Worm (Caenorhabditis elegans) whole organism, L4 larva: ENCODE measurements around the gene vab-19.

Experiments
- D1046.2 ChIP-seq: fragments of 200-800 bp; sonication (Bioruptor generic); IDR thresholded peaks from 2 replicates; pipeline ENCODE4 v1.3.6; 2022; ENCODE audit warnings: missing genetic modification characterization, missing compliant biosample characterization
- F10B5.3 ChIP-seq: sonication (generic microtip); optimal IDR thresholded peaks from 2 replicates; lab custom pipeline; 2016; ENCODE audit warnings: mild to moderate bottlenecking, missing genetic modification characterization, missing compliant biosample characterization
- F26F4.8 ChIP-seq: fragments of 200-800 bp; sonication (Bioruptor generic); conservative IDR thresholded peaks from 2 replicates; pipeline ENCODE4 v1.3.6; 2022; ENCODE audit warnings: missing genetic modification characterization, missing compliant biosample characterization
- F44E2.7 ChIP-seq: fragments of 200-800 bp; sonication (Bioruptor generic); IDR thresholded peaks from 2 replicates; pipeline ENCODE4 v2.1.2; 2022; ENCODE audit warnings: missing genetic modification characterization, missing compliant biosample characterization
- T26A8.4 ChIP-seq: fragments of 200-800 bp; sonication (Bioruptor generic); IDR thresholded peaks from 2 replicates; pipeline ENCODE4 v1.3.6; 2022; ENCODE audit warnings: missing genetic modification characterization, missing compliant biosample characterization
- Y105C5A.15 ChIP-seq: fragments of 200-800 bp; sonication (Bioruptor generic); IDR thresholded peaks from 2 replicates; pipeline ENCODE4 v1.3.6; 2022; ENCODE audit warnings: missing genetic modification characterization, missing compliant biosample characterization
- ZK337.2 ChIP-seq: fragments of 200-800 bp; sonication (Bioruptor generic); IDR thresholded peaks from 2 replicates; pipeline ENCODE4 v1.3.6; 2022; ENCODE audit warnings: missing genetic modification reagents, missing genetic modification characterization, missing compliant biosample characterization
- ama-1 ChIP-seq: fragments of 150-350 bp; optimal IDR thresholded peaks from 2 replicates; lab custom pipeline; 2014; ENCODE audit warnings: inconsistent platforms, mixed read lengths
- ceh-20 ChIP-seq: fragments of 200-800 bp; sonication (Bioruptor generic); IDR thresholded peaks from 2 replicates; pipeline ENCODE4 v1.3.6; 2022; ENCODE audit warnings: missing genetic modification reagents, missing genetic modification characterization, missing compliant biosample characterization
- ceh-28 ChIP-seq: fragments of 150-350 bp; optimal IDR thresholded peaks from 2 replicates; lab custom pipeline; 2014; ENCODE audit warnings: missing biosample characterization, missing genetic modification reagents, missing genetic modification characterization
- ceh-44 ChIP-seq: fragments of 200-800 bp; sonication (Bioruptor generic); IDR thresholded peaks from 2 replicates; pipeline ENCODE4 v1.3.6; 2022; ENCODE audit warnings: missing genetic modification reagents, missing genetic modification characterization, missing compliant biosample characterization
- ces-1 ChIP-seq: fragments of 150-350 bp; sonication (generic microtip); optimal IDR thresholded peaks from 4 replicates; lab custom pipeline; 2014; ENCODE audit warnings: missing biosample characterization, missing genetic modification reagents, missing genetic modification characterization
- ctbp-1 ChIP-seq: fragments of 200-800 bp; sonication (Bioruptor generic); IDR thresholded peaks from 2 replicates; pipeline ENCODE4 v1.3.6; 2022; ENCODE audit warnings: missing genetic modification reagents, missing genetic modification characterization, missing compliant biosample characterization
- daf-19 ChIP-seq: fragments of 200-800 bp; sonication (Bioruptor generic); conservative IDR thresholded peaks from 2 replicates; pipeline ENCODE4 v1.3.6; 2022; ENCODE audit warnings: missing genetic modification characterization, missing compliant biosample characterization
- dmd-6 ChIP-seq: fragments of 200-800 bp; sonication (Bioruptor generic); IDR thresholded peaks from 2 replicates; pipeline ENCODE4 v1.3.6; 2022; ENCODE audit warnings: missing genetic modification reagents, missing genetic modification characterization, missing compliant biosample characterization
- duxl-1 ChIP-seq: sonication (generic microtip); optimal IDR thresholded peaks from 2 replicates; lab custom pipeline; 2016; ENCODE audit warnings: mild to moderate bottlenecking, missing genetic modification characterization, moderate library complexity, missing compliant biosample characterization; ENCODE audit not compliant: poor library complexity
- fkh-10 ChIP-seq: fragments of 150-350 bp; optimal IDR thresholded peaks from 2 replicates; lab custom pipeline; 2014; ENCODE audit warnings: missing biosample characterization, missing genetic modification reagents, missing genetic modification characterization
- fos-1 ChIP-seq: fragments of 150-350 bp; optimal IDR thresholded peaks from 2 replicates; lab custom pipeline; 2014; ENCODE audit warnings: missing biosample characterization, missing genetic modification characterization
- hlh-11 ChIP-seq: fragments of 200-800 bp; sonication (Bioruptor generic); optimal IDR thresholded peaks from 2 replicates; lab custom pipeline; 2018; ENCODE audit warnings: mild to moderate bottlenecking, missing genetic modification characterization, missing compliant biosample characterization
- hlh-30 ChIP-seq: sonication (generic microtip); optimal IDR thresholded peaks from 2 replicates; lab custom pipeline; 2017; ENCODE audit warnings: antibody characterized with exemption, mild to moderate bottlenecking, missing genetic modification characterization, missing compliant biosample characterization; ENCODE audit not compliant: insufficient read depth
- jun-1 ChIP-seq: fragments of 150-350 bp; optimal IDR thresholded peaks from 2 replicates; lab custom pipeline; 2014; ENCODE audit warnings: missing biosample characterization, missing genetic modification reagents, missing genetic modification characterization
- lim-7 ChIP-seq: fragments of 200-800 bp; sonication (Bioruptor generic); IDR thresholded peaks from 2 replicates; pipeline ENCODE4 v1.3.6; 2022; ENCODE audit warnings: missing genetic modification characterization, missing compliant biosample characterization
- lin-1 ChIP-seq: fragments of 200-800 bp; sonication (Bioruptor generic); IDR thresholded peaks from 2 replicates; pipeline ENCODE4 v1.3.6; 2022; ENCODE audit warnings: missing genetic modification reagents, missing genetic modification characterization, missing compliant biosample characterization
- lin-15B ChIP-seq: fragments of 150-350 bp; sonication (generic microtip); optimal IDR thresholded peaks from 3 replicates; lab custom pipeline; 2014; ENCODE audit warnings: missing biosample characterization, missing genetic modification characterization
- lin-29 ChIP-seq: fragments of 200-800 bp; sonication (Bioruptor generic); IDR thresholded peaks from 2 replicates; pipeline ENCODE4 v1.3.6; 2022; ENCODE audit warnings: missing genetic modification reagents, missing genetic modification characterization, missing compliant biosample characterization
- lin-38 ChIP-seq: fragments of 200-800 bp; sonication (Bioruptor generic); IDR thresholded peaks from 2 replicates; pipeline ENCODE4 v1.3.6; 2022; ENCODE audit warnings: missing genetic modification reagents, missing genetic modification characterization, missing compliant biosample characterization
- lir-3 ChIP-seq: sonication (generic microtip); optimal IDR thresholded peaks from 2 replicates; lab custom pipeline; 2016; ENCODE audit warnings: mild to moderate bottlenecking, missing genetic modification characterization, missing compliant biosample characterization
- madf-9 ChIP-seq: fragments of 200-800 bp; sonication (Bioruptor generic); conservative IDR thresholded peaks from 2 replicates; pipeline ENCODE4 v1.3.6; 2022; ENCODE audit warnings: missing genetic modification reagents, missing genetic modification characterization, missing compliant biosample characterization
- mdl-1 ChIP-seq, 2 experiments: fragments of 150-350 bp in 1 of 2; sonication (generic microtip) in 1 of 2; optimal IDR thresholded peaks; 2 replicates each; lab custom pipeline; 2014 to 2017; ENCODE audit warnings: missing biosample characterization in 2 of 2, missing genetic modification characterization in 2 of 2
- mdt-29 ChIP-seq: fragments of 200-800 bp; sonication (Bioruptor generic); IDR thresholded peaks from 2 replicates; pipeline ENCODE4 v1.3.6; 2022; ENCODE audit warnings: missing genetic modification reagents, missing genetic modification characterization, missing compliant biosample characterization
- mxl-3 ChIP-seq: fragments of 200-800 bp; sonication (Bioruptor generic); optimal IDR thresholded peaks from 2 replicates; lab custom pipeline; 2018; ENCODE audit warnings: mild to moderate bottlenecking, missing genetic modification characterization, missing compliant biosample characterization
- nhr-10 ChIP-seq: fragments of 150-350 bp; optimal IDR thresholded peaks from 2 replicates; lab custom pipeline; 2014; ENCODE audit warnings: missing biosample characterization, missing genetic modification characterization
- nhr-11 ChIP-seq: fragments of 150-350 bp; optimal IDR thresholded peaks from 2 replicates; lab custom pipeline; 2014; ENCODE audit warnings: missing biosample characterization, missing genetic modification characterization
- nhr-41 ChIP-seq: fragments of 200-800 bp; sonication (Bioruptor generic); IDR thresholded peaks from 2 replicates; pipeline ENCODE4 v1.3.6; 2022; ENCODE audit warnings: missing genetic modification reagents, missing genetic modification characterization, missing compliant biosample characterization
- nhr-76 ChIP-seq: fragments of 150-350 bp; optimal IDR thresholded peaks from 2 replicates; lab custom pipeline; 2014; ENCODE audit warnings: missing biosample characterization, missing genetic modification characterization
- nhr-77 ChIP-seq: fragments of 150-350 bp; optimal IDR thresholded peaks from 2 replicates; lab custom pipeline; 2014; ENCODE audit warnings: missing biosample characterization, missing genetic modification characterization
- pha-4 ChIP-seq, 2 experiments: fragments of 150-350 bp in 1 of 2; fragments of 200-800 bp in 1 of 2; sonication (Bioruptor generic) in 1 of 2; IDR thresholded peaks in 1 of 2; optimal IDR thresholded peaks in 1 of 2; 2 replicates each; pipeline versions ENCODE4 v1.3.6 to Lab custom; 2014 to 2022; ENCODE audit warnings: missing genetic modification characterization in 2 of 2, missing genetic modification reagents in 2 of 2, missing biosample characterization in 1 of 2, missing compliant biosample characterization in 1 of 2
- pqm-1 ChIP-seq: sonication (generic microtip); optimal IDR thresholded peaks from 2 replicates; lab custom pipeline; 2017; ENCODE audit warnings: missing biosample characterization, missing genetic modification characterization
- rbr-2 ChIP-seq: sonication (generic microtip); optimal IDR thresholded peaks from 2 replicates; lab custom pipeline; 2016; ENCODE audit warnings: missing genotype, missing genetic modification characterization, missing compliant biosample characterization
- set-16 ChIP-seq: fragments of 200-800 bp; sonication (Bioruptor generic); IDR thresholded peaks from 2 replicates; pipeline ENCODE4 v1.3.6; 2022; ENCODE audit warnings: missing genetic modification reagents, missing genetic modification characterization, missing compliant biosample characterization
- skn-1 ChIP-seq: fragments of 150-350 bp; optimal IDR thresholded peaks from 2 replicates; lab custom pipeline; 2014; ENCODE audit warnings: missing biosample characterization, missing genetic modification characterization
- snpc-4 ChIP-seq: fragments of 150-350 bp; optimal IDR thresholded peaks from 2 replicates; lab custom pipeline; 2014; ENCODE audit warnings: missing biosample characterization, missing genetic modification characterization
- spr-1 ChIP-seq: sonication (generic microtip); optimal IDR thresholded peaks from 2 replicates; lab custom pipeline; 2016; ENCODE audit warnings: mild to moderate bottlenecking, missing genetic modification characterization, missing compliant biosample characterization
- spr-3 ChIP-seq: fragments of 200-800 bp; sonication (Bioruptor generic); optimal IDR thresholded peaks from 2 replicates; lab custom pipeline; 2018; ENCODE audit warnings: mild to moderate bottlenecking, missing genetic modification characterization, missing compliant biosample characterization
- tag-97 ChIP-seq: fragments of 200-800 bp; sonication (Bioruptor generic); IDR thresholded peaks from 2 replicates; pipeline ENCODE4 v1.3.6; 2022; ENCODE audit warnings: missing genetic modification characterization, missing compliant biosample characterization
- tra-1 ChIP-seq: fragments of 200-800 bp; sonication (Bioruptor generic); IDR thresholded peaks from 2 replicates; pipeline ENCODE4 v1.3.6; 2022; ENCODE audit warnings: missing genetic modification reagents, missing genetic modification characterization, missing compliant biosample characterization
- unc-62 ChIP-seq, 3 experiments: fragments of 150-350 bp in 1 of 3; sonication (generic microtip); optimal IDR thresholded peaks in 2 of 3; peaks in 1 of 3; 1 replicate in 1 of 3; 2 replicates in 2 of 3; lab custom pipeline; 2014 to 2017; ENCODE audit warnings: missing biosample characterization in 3 of 3, missing genetic modification characterization in 3 of 3, missing genetic modification reagents in 3 of 3, missing genotype in 1 of 3
- vab-7 ChIP-seq: fragments of 200-800 bp; sonication (Bioruptor generic); IDR thresholded peaks from 2 replicates; pipeline ENCODE4 v1.3.6; 2022; ENCODE audit warnings: missing genetic modification reagents, missing genetic modification characterization, missing compliant biosample characterization
- zfp-2 ChIP-seq: sonication (generic microtip); optimal IDR thresholded peaks from 2 replicates; lab custom pipeline; 2016; ENCODE audit warnings: mild to moderate bottlenecking, missing genetic modification characterization, missing compliant biosample characterization
- zip-11 ChIP-seq: fragments of 200-800 bp; sonication (Bioruptor generic); IDR thresholded peaks from 2 replicates; pipeline ENCODE4 v1.3.6; 2022; ENCODE audit warnings: missing genetic modification characterization, missing compliant biosample characterization
- zip-2 ChIP-seq: fragments of 150-350 bp; optimal IDR thresholded peaks from 2 replicates; lab custom pipeline; 2014; ENCODE audit warnings: missing biosample characterization, missing genetic modification characterization

Gene vab-19

DNA sequence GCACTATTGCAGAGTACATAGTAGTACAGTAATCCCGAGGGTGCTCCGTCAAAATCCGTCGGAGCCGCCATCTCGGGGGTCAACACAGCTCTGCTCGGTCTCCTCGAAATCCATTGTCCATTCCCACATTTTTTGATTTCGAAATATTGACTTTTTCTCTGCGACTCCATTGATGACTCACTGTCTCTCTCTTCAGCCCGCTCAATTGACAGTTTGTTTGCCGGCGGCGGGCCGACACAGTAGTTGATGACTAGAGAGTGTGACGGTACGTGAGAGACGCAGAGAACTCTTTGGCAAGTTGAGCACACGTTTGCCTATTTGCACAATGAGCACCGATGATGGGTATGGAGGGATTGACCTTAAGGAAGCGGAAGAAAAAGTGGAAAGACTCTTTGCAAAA lies 11.7 kb downstream of the vab-19 start:
- TF ChIP-seq zfp-2 (tag; lab: Kevin White, UChicago) (no peak), unc-62 (GFP tag; optimal IDR thresholded peaks at IDR 0.05 in 1 of 2; lab: Kevin White, UChicago) (no peak), unc-62 (tag; optimal IDR thresholded peaks at IDR 0.05; lab: Kevin White, UChicago) (no peak), ceh-20 (GFP tag; lab: Robert Waterston, UW) (no peak), ceh-28 (no peak), ama-1 (lab: Kevin White, UChicago) (no peak), F44E2.7 (GFP tag; lab: Robert Waterston, UW) (0 out of 2 replicates have a peak, but pooled peaks have one; percentile 20), mdl-1 (tag; optimal IDR thresholded peaks at IDR 0.05; lab: Kevin White, UChicago) (no peak), mxl-3 (GFP tag; lab: Kevin White, UChicago) (peak; percentile 28), lim-7 (GFP tag; lab: Robert Waterston, UW) (no peak), lin-15B (tag; lab: Kevin White, UChicago) (no peak), jun-1 (tag; lab: Kevin White, UChicago) (no peak), F10B5.3 (tag; lab: Kevin White, UChicago) (no peak), spr-1 (tag; lab: Kevin White, UChicago) (no peak), ces-1 (GFP tag; lab: Kevin White, UChicago) (no peak), ceh-44 (GFP tag; lab: Robert Waterston, UW) (no peak), duxl-1 (tag; lab: Kevin White, UChicago) (no peak), dmd-6 (GFP tag; lab: Robert Waterston, UW) (peak; percentile 64), D1046.2 (no peak), ctbp-1 (GFP tag; lab: Robert Waterston, UW) (no peak), zip-2 (tag; lab: Kevin White, UChicago) (no peak), nhr-11 (tag; lab: Kevin White, UChicago) (no peak), lin-1 (GFP tag; lab: Robert Waterston, UW) (peak; percentile 66; the same call in 1 of the 2 replicates), nhr-10 (tag; lab: Kevin White, UChicago) (no peak), F26F4.8 (GFP tag; lab: Robert Waterston, UW) (no peak), nhr-41 (GFP tag; lab: Robert Waterston, UW) (peak; percentile 47; the same call in 1 of the 2 replicates), fkh-10 (no peak), lir-3 (tag; lab: Kevin White, UChicago) (no peak), nhr-77 (tag; lab: Kevin White, UChicago) (peak; percentile 33), spr-3 (GFP tag; lab: Kevin White, UChicago) (no peak), lin-29 (no peak), tra-1 (no peak), hlh-30 (peak; percentile 53), madf-9 (GFP tag; lab: Robert Waterston, UW) (no peak), pha-4 (GFP tag; IDR thresholded peaks at IDR 0.05; lab: Robert Waterston, UW) (no peak; the same call in 1 of the 2 replicates), pha-4 (tag; optimal IDR thresholded peaks at IDR 0.05; lab: Kevin White, UChicago) (peak; percentile 34), fos-1 (tag; lab: Kevin White, UChicago) (no peak), zip-11 (GFP tag; lab: Robert Waterston, UW) (no peak), mdt-29 (GFP tag; lab: Robert Waterston, UW) (no peak), set-16 (GFP tag; lab: Robert Waterston, UW) (no peak; the same call in 1 of the 2 replicates), daf-19 (GFP tag; lab: Robert Waterston, UW) (no peak), tag-97 (no peak), vab-7 (GFP tag; lab: Robert Waterston, UW) (no peak), T26A8.4 (no peak), hlh-11 (peak; percentile 76), snpc-4 (tag; lab: Kevin White, UChicago) (no peak), skn-1 (tag; lab: Kevin White, UChicago) (no peak), Y105C5A.15 (no peak), nhr-76 (no peak), pqm-1 (peak; percentile 72), ZK337.2 (GFP tag; lab: Robert Waterston, UW) (no peak), lin-38 (GFP tag; lab: Robert Waterston, UW) (no peak), rbr-2 (no peak)
